Worm (Caenorhabditis elegans): ENCODE measurements around the gene hrpu-1.

DNA sequence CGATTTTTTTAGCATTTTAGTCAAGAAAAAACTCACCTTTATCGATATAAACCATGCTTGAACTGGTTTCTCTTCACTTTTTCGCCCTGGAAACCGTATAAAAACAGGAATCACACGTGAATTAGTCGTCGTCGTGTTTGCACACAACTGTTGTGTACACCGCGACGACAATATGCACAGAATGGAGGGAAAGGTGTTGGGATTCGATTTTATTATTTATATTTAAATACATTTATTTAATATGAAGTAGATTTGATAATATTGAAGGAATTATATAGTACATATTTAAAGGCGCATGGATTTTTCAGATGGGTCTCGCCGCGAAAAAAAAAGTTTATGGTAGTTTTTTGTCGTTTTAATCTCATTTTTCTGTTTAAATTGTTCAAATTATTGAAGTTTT lies 10.5 kb upstream of the hrpu-1 start, which contains the start of gene Y41E3.8:
- no peak for TF ChIP-seq him-1 (tag; optimal IDR thresholded peaks at IDR 0.05)
- TF ChIP-seq W03F9.2 (tag; optimal IDR thresholded peaks at IDR 0.05), result peak; percentile 55
- TF ChIP-seq dao-5 (tag; optimal IDR thresholded peaks at IDR 0.05), result no peak
